Worm (Caenorhabditis elegans): ENCODE results near the gene srw-15.

The srw-15 gene

ce11 chrV:15187083-15188057, 43.0 kb upstream of the srw-15 start, which contains the start of the genes cyn-7 and bath-36 (continued):
- TF ChIP-seq ZK546.5 (tag; optimal IDR thresholded peaks at IDR 0.05) (no peak), snpc-4 (tag; optimal IDR thresholded peaks at IDR 0.05) (peak; percentile 59), sea-2 (GFP tag; optimal IDR thresholded peaks at IDR 0.05) (no peak), ceh-9 (tag; optimal IDR thresholded peaks at IDR 0.05) (no peak), egl-27 (tag; optimal IDR thresholded peaks at IDR 0.05) (peak; percentile 49), daf-12 (tag; optimal IDR thresholded peaks at IDR 0.05) (no peak), nhr-25 (tag; optimal IDR thresholded peaks at IDR 0.05) (peak; percentile 79), ama-1 (optimal IDR thresholded peaks at IDR 0.05) (no peak), nhr-28 (tag; optimal IDR thresholded peaks at IDR 0.05) (no peak), ztf-4 (tag; optimal IDR thresholded peaks at IDR 0.05) (no peak), pqm-1 (tag; optimal IDR thresholded peaks at IDR 0.05) (peak; percentile 73), skn-1 (tag; optimal IDR thresholded peaks at IDR 0.05) (no peak), zag-1 (tag; optimal IDR thresholded peaks at IDR 0.05) (no peak), nhr-77 (tag; optimal IDR thresholded peaks at IDR 0.05) (peak; percentile 0), nhr-76 (tag; optimal IDR thresholded peaks at IDR 0.05) (no peak), aly-2 (tag; optimal IDR thresholded peaks at IDR 0.05) (no peak), ceh-28 (tag; optimal IDR thresholded peaks at IDR 0.05) (peak; percentile 47), fkh-2 (tag; optimal IDR thresholded peaks at IDR 0.05) (no peak), nhr-23 (tag; optimal IDR thresholded peaks at IDR 0.05) (peak; percentile 74), lin-39 (tag; optimal IDR thresholded peaks at IDR 0.05) (no peak), ceh-82 (tag; optimal IDR thresholded peaks at IDR 0.05) (no peak), elt-2 (tag; optimal IDR thresholded peaks at IDR 0.05) (peak; percentile 92), nhr-11 (tag; optimal IDR thresholded peaks at IDR 0.05) (no peak)

- TF ChIP-seq nhr-11 (tag; optimal IDR thresholded peaks at IDR 0.05) (no peak), jun-1 (tag; optimal IDR thresholded peaks at IDR 0.05) (peak; percentile 73), egl-5 (tag; optimal IDR thresholded peaks at IDR 0.05) (peak; percentile 70), ceh-16 (tag; optimal IDR thresholded peaks at IDR 0.05) (no peak), zag-1 (tag; optimal IDR thresholded peaks at IDR 0.05) (no peak), nhr-76 (tag; optimal IDR thresholded peaks at IDR 0.05) (no peak), snpc-4 (tag; optimal IDR thresholded peaks at IDR 0.05) (peak; percentile 86), fkh-2 (tag; optimal IDR thresholded peaks at IDR 0.05) (no peak), pha-4 (tag; optimal IDR thresholded peaks at IDR 0.05) (peak; percentile 98), ceh-28 (tag; optimal IDR thresholded peaks at IDR 0.05) (peak; percentile 79), fos-1 (tag; optimal IDR thresholded peaks at IDR 0.05) (no peak), fkh-10 (GFP tag; optimal IDR thresholded peaks at IDR 0.05) (peak; percentile 35), lin-15B (tag; optimal IDR thresholded peaks at IDR 0.05) (peak; percentile 98), hmg-11 (tag; optimal IDR thresholded peaks at IDR 0.05) (peak; percentile 65), sea-2 (GFP tag; optimal IDR thresholded peaks at IDR 0.05) (no peak), unc-39 (tag; optimal IDR thresholded peaks at IDR 0.05) (no peak), ZK546.5 (tag; optimal IDR thresholded peaks at IDR 0.05) (no peak), nhr-43 (tag; optimal IDR thresholded peaks at IDR 0.05; ENCODE audit: poor library complexity, severe bottlenecking) (peak; percentile 80), nhr-237 (tag; optimal IDR thresholded peaks at IDR 0.05) (no peak), elt-2 (tag; optimal IDR thresholded peaks at IDR 0.05) (peak; percentile 55), lin-39 (tag; optimal IDR thresholded peaks at IDR 0.05) (peak; percentile 71), nhr-28 (tag; optimal IDR thresholded peaks at IDR 0.05) (no peak), ceh-82 (tag; optimal IDR thresholded peaks at IDR 0.05) (no peak), nhr-25 (tag; optimal IDR thresholded peaks at IDR 0.05) (peak; percentile 86), nhr-12 (tag; optimal IDR thresholded peaks at IDR 0.05) (no peak), R02D3.7 (tag; optimal IDR thresholded peaks at IDR 0.05) (peak; percentile 77), lsy-12 (tag; optimal IDR thresholded peaks at IDR 0.05) (peak; percentile 63), nhr-67 (tag; optimal IDR thresholded peaks at IDR 0.05) (no peak), pqm-1 (tag; optimal IDR thresholded peaks at IDR 0.05) (peak; percentile 58), unc-62 (GFP tag; optimal IDR thresholded peaks at IDR 0.05) (no peak), eor-1 (tag; optimal IDR thresholded peaks at IDR 0.05) (no peak), ztf-4 (tag; optimal IDR thresholded peaks at IDR 0.05) (no peak), aly-2 (tag; optimal IDR thresholded peaks at IDR 0.05) (no peak), nfya-1 (tag; optimal IDR thresholded peaks at IDR 0.05; ENCODE audit: insufficient read depth) (peak; percentile 93), ztf-11 (tag; optimal IDR thresholded peaks at IDR 0.05) (no peak), tbx-2 (tag; optimal IDR thresholded peaks at IDR 0.05) (peak; percentile 23), nhr-77 (tag; optimal IDR thresholded peaks at IDR 0.05) (no peak), elt-1 (tag; optimal IDR thresholded peaks at IDR 0.05) (peak; percentile 58), nhr-23 (tag; optimal IDR thresholded peaks at IDR 0.05) (peak; percentile 97), ama-1 (optimal IDR thresholded peaks at IDR 0.05) (peak; percentile 69), mml-1 (tag; optimal IDR thresholded peaks at IDR 0.05) (no peak), ceh-9 (tag; optimal IDR thresholded peaks at IDR 0.05) (no peak), mdl-1 (tag; optimal IDR thresholded peaks at IDR 0.05) (no peak), skn-1 (tag; optimal IDR thresholded peaks at IDR 0.05) (peak; percentile 91), daf-12 (tag; optimal IDR thresholded peaks at IDR 0.05) (no peak), egl-27 (tag; optimal IDR thresholded peaks at IDR 0.05) (peak; percentile 38)
Measured at ce11 chrV:15189567-15189966, 40.8 kb upstream of the srw-15 start, which contains the start of gene cyn-3. cyn-3 (plus strand) TSS chrV:15189927.

Data from whole organism, L3 larva.